Fruit fly (Drosophila melanogaster): ENCODE results near the gene comm3.

The comm3 gene

DNA sequence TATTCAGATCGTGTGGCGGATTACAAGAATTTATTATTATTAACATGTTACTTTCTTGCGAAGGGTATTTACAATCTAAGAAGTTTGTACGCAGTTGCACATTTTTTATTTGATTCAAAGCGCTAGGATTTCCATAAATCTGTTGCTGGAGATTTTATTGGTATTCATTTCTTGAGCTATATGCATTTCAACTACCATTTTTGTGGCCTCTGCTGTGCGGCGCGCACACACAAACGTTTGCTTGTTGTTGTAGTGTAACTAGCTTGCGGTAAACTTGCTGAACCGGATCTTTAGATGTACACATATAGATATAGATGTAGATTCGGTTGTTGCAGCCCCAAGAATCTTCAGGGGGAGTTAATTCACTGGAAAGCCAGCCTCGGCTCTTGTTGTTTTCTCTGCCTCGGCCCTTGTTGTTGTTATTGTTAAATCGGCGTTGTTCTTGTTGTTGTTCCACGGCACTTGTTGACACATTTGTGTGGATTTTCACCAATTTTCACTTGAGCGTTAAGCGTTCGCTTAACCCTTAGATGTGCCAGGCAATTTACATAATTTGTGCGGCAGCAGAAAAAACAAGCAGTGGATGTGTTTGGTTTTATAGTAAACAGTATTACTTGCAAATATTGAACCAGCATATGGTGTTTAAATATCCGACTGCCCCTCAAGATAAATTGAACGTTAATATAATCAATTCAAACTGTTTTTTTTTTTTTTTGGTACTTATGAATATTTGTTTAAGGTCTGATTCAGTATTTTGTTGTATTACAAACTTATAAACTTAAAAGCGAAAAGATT lies 56.6 kb downstream of the comm3 start (continued):
- TF ChIP-seq CG8290 (GFP tag; optimal IDR thresholded peaks at IDR 0.05), result no peak
- TF ChIP-seq CG8290 (tag; optimal IDR thresholded peaks at IDR 0.05), result peak in 1 of 2 experiments; percentile 71
- TF ChIP-seq BEAF-32 (GFP tag; optimal IDR thresholded peaks at IDR 0.05), result no peak
- TF ChIP-seq CG10321 (GFP tag; IDR thresholded peaks at IDR 0.05), result no peak
- TF ChIP-seq CG12769 (tag; optimal IDR thresholded peaks at IDR 0.05), result no peak
- TF ChIP-seq chm (GFP tag; IDR thresholded peaks at IDR 0.05), result no peak
- TF ChIP-seq pan (optimal IDR thresholded peaks at IDR 0.05), result no peak
- no peak for TF ChIP-seq pan (GFP tag; optimal IDR thresholded peaks at IDR 0.05 in 1 of 2, IDR thresholded peaks at IDR 0.05 in 1 of 2)
- TF ChIP-seq CG10543 (GFP tag; optimal IDR thresholded peaks at IDR 0.05), result peak; percentile 4
- peak; percentile 36 for TF ChIP-seq cg (GFP tag; optimal IDR thresholded peaks at IDR 0.05)
- TF ChIP-seq wek (GFP tag; optimal IDR thresholded peaks at IDR 0.05), result peak; percentile 3
- TF ChIP-seq salm (tag; optimal IDR thresholded peaks at IDR 0.05), result no peak
- no peak for TF ChIP-seq CG10565 (GFP tag; optimal IDR thresholded peaks at IDR 0.05)
- TF ChIP-seq gce (GFP tag; IDR thresholded peaks at IDR 0.05), result no peak
- no peak for TF ChIP-seq psq (GFP tag; optimal IDR thresholded peaks at IDR 0.05)
- TF ChIP-seq Side (GFP tag; optimal IDR thresholded peaks at IDR 0.05), result no peak
- no peak for TF ChIP-seq CG11398 (GFP tag; optimal IDR thresholded peaks at IDR 0.05)
- peak; percentile 40 for TF ChIP-seq Dek (tag; optimal IDR thresholded peaks at IDR 0.05)
- TF ChIP-seq chn (GFP tag; optimal IDR thresholded peaks at IDR 0.05), result no peak
- TF ChIP-seq lilli (GFP tag; optimal IDR thresholded peaks at IDR 0.05), result no peak
- TF ChIP-seq Dad (GFP tag; optimal IDR thresholded peaks at IDR 0.05), result no peak
- TF ChIP-seq CG12236 (GFP tag; optimal IDR thresholded peaks at IDR 0.05), result no peak
- TF ChIP-seq CG6654 (GFP tag; optimal IDR thresholded peaks at IDR 0.05), result no peak
- peak; percentile 24; the same call in 1 of the 2 replicates for TF ChIP-seq Ada2b (GFP tag; IDR thresholded peaks at IDR 0.05)
- peak; percentile 53 for TF ChIP-seq kni (GFP tag; optimal IDR thresholded peaks at IDR 0.05)
- TF ChIP-seq CG6854 (GFP tag; optimal IDR thresholded peaks at IDR 0.05), result no peak
- no peak for TF ChIP-seq toy (GFP tag; IDR thresholded peaks at IDR 0.05)
- TF ChIP-seq dati (GFP tag; IDR thresholded peaks at IDR 0.05), result no peak
- TF ChIP-seq CoRest (tag; optimal IDR thresholded peaks at IDR 0.05), result peak; percentile 38

DNA sequence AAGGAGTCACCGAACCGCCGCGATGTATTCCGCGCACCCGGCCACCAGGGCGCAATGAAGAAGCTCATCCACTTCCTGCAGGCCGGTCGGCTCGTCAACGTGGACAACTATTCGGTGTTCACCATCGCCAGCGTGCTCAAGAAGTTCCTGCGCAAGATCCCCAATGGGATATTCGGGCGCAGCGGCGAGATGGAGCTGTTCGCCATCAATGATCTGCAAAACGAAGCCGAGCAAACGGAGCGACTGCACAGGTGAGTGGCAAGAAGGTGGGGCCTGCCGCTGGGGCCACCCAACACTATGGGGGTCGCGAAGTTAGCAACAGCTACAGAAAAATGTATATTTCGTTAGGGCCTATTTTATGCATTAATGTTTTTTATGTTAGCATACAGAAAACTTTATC lies 57.8 kb downstream of the comm3 start:
- TF ChIP-seq prd (optimal IDR thresholded peaks at IDR 0.05) (no peak), prd (GFP tag; IDR thresholded peaks at IDR 0.05) (0 out of 3 replicates have a peak, but pooled peaks have one; percentile 11), Atf-2 (GFP tag; optimal IDR thresholded peaks at IDR 0.05) (no peak), H2.0 (GFP tag; IDR thresholded peaks at IDR 0.05) (0 out of 2 replicates have a peak, but pooled peaks have one; percentile 11), sob (GFP tag; IDR thresholded peaks at IDR 0.05) (0 out of 2 replicates have a peak, but pooled peaks have one; percentile 15), gt (GFP tag; IDR thresholded peaks at IDR 0.05) (no peak), CG10959 (GFP tag; IDR thresholded peaks at IDR 0.05) (no peak), CG4360 (GFP tag; IDR thresholded peaks at IDR 0.05) (0 out of 2 replicates have a peak, but pooled peaks have one; percentile 10), CG11696 (GFP tag; IDR thresholded peaks at IDR 0.05) (peak; percentile 81), CG32532 (GFP tag; IDR thresholded peaks at IDR 0.05) (0 out of 2 replicates have a peak, but pooled peaks have one; percentile 16), CG11456 (GFP tag; IDR thresholded peaks at IDR 0.05) (peak; percentile 24; the same call in 1 of the 3 replicates), ems (GFP tag; optimal IDR thresholded peaks at IDR 0.05) (no peak), CG10209 (GFP tag; optimal IDR thresholded peaks at IDR 0.05) (no peak), jumu (GFP tag; optimal IDR thresholded peaks at IDR 0.05) (peak; percentile 5), Stat92E (GFP tag; optimal IDR thresholded peaks at IDR 0.05) (no peak), CG6175 (GFP tag; IDR thresholded peaks at IDR 0.05) (0 out of 3 replicates have a peak, but pooled peaks have one; percentile 39), ara (GFP tag; IDR thresholded peaks at IDR 0.05) (no peak), row (GFP tag; IDR thresholded peaks at IDR 0.05) (peak; percentile 17; the same call in 1 of the 3 replicates), Ets65A (GFP tag) (peak; percentile 55), CG9876 (GFP tag; optimal IDR thresholded peaks at IDR 0.05) (no peak), sd (tag; optimal IDR thresholded peaks at IDR 0.05) (no peak), Ada2b (GFP tag; IDR thresholded peaks at IDR 0.05) (0 out of 2 replicates have a peak, but pooled peaks have one; percentile 23), knrl (GFP tag; IDR thresholded peaks at IDR 0.05; ENCODE audit: partially characterized antibody) (no peak), pb (GFP tag; optimal IDR thresholded peaks at IDR 0.05) (peak; percentile 29)
